Worm (Caenorhabditis elegans) whole organism, mixed stage, embryonic: ENCODE measurements around the gene fog-2.

ENCODE experiments used
- M03D4.4 ChIP-seq: sonication (generic microtip); optimal IDR thresholded peaks from 2 replicates; lab custom pipeline; 2017; ENCODE audit warnings: mild to moderate bottlenecking, missing genetic modification characterization, missing compliant biosample characterization
- bed-3 ChIP-seq: fragments of 200-800 bp; sonication (Bioruptor generic); optimal IDR thresholded peaks from 3 replicates; lab custom pipeline; 2018; ENCODE audit warnings: mild to moderate bottlenecking, missing genetic modification characterization, moderate library complexity, missing compliant biosample characterization
- blmp-1 ChIP-seq: fragments of 150-350 bp; optimal IDR thresholded peaks from 2 replicates; lab custom pipeline; 2014; ENCODE audit warnings: missing biosample characterization, missing genetic modification characterization
- ceh-39 ChIP-seq: fragments of 150-350 bp; optimal IDR thresholded peaks from 2 replicates; lab custom pipeline; 2014; ENCODE audit warnings: missing biosample characterization, missing genetic modification characterization
- ceh-43 ChIP-seq: fragments of 200-800 bp; sonication (Bioruptor generic); optimal IDR thresholded peaks from 2 replicates; lab custom pipeline; 2018; ENCODE audit warnings: mild to moderate bottlenecking, missing genetic modification characterization, moderate library complexity, missing compliant biosample characterization
- ces-1 ChIP-seq: fragments of 150-350 bp; optimal IDR thresholded peaks from 2 replicates; lab custom pipeline; 2014; ENCODE audit warnings: missing biosample characterization, missing genetic modification reagents, missing genetic modification characterization
- elt-1 ChIP-seq: sonication (generic microtip); optimal IDR thresholded peaks from 2 replicates; lab custom pipeline; 2017; ENCODE audit warnings: missing genetic modification characterization, mild to moderate bottlenecking, missing compliant biosample characterization, antibody characterized with exemption, moderate library complexity, borderline replicate concordance; ENCODE audit not compliant: insufficient read depth
- ham-2 ChIP-seq: fragments of 200-800 bp; sonication (Bioruptor generic); optimal IDR thresholded peaks from 2 replicates; lab custom pipeline; 2018; ENCODE audit warnings: mild to moderate bottlenecking, missing genetic modification characterization, missing compliant biosample characterization
- lin-13 ChIP-seq: fragments of 150-350 bp; optimal IDR thresholded peaks from 2 replicates; lab custom pipeline; 2014; ENCODE audit warnings: missing biosample characterization, missing genetic modification characterization
- mab-5 ChIP-seq: fragments of 150-350 bp; optimal IDR thresholded peaks from 2 replicates; lab custom pipeline; 2014; ENCODE audit warnings: missing biosample characterization, missing genetic modification characterization
- mep-1 ChIP-seq: fragments of 150-350 bp; optimal IDR thresholded peaks from 2 replicates; lab custom pipeline; 2017; ENCODE audit warnings: missing biosample characterization, missing genetic modification reagents, missing genetic modification characterization, inconsistent platforms
- snpc-4 ChIP-seq: fragments of 150-350 bp; optimal IDR thresholded peaks from 2 replicates; lab custom pipeline; 2014; ENCODE audit warnings: missing biosample characterization, missing genetic modification characterization
- sptf-1 ChIP-seq: sonication (generic microtip); optimal IDR thresholded peaks from 2 replicates; lab custom pipeline; 2017; ENCODE audit warnings: mild to moderate bottlenecking, missing genetic modification characterization, moderate library complexity, missing compliant biosample characterization
- ztf-11 ChIP-seq: fragments of 150-350 bp; optimal IDR thresholded peaks from 2 replicates; lab custom pipeline; 2014; ENCODE audit warnings: missing biosample characterization, missing genetic modification characterization

DNA sequence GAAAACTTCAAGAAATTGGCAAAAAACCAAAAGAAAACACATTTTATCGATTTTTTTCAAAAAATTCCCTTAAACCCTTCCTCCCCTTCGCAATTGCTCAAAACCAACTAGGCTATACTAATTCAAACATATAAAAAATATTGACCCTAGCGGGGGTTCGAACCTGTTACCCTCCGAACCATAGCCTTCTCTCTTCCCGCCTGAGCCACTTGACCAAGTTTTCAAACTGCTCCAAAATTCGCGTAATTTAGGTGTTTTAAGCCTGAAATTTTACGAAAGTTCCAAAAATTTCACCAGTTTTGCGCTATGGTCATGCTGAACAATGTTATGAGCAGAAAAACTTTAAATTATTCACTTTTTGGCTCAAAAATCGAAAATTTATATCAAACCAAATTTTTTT lies 35.4 kb downstream of the fog-2 start:
- no peak for TF ChIP-seq ham-2
- no peak for TF ChIP-seq ztf-11 (tag; lab: Kevin White, UChicago)
- TF ChIP-seq ces-1 (GFP tag; lab: Kevin White, UChicago) = no peak
- TF ChIP-seq bed-3 (GFP tag; lab: Kevin White, UChicago) = no peak
- no peak for TF ChIP-seq mab-5 (tag; lab: Kevin White, UChicago)
- no peak for TF ChIP-seq mep-1
- TF ChIP-seq snpc-4 = no peak
- peak; percentile 30 for TF ChIP-seq M03D4.4
- no peak for TF ChIP-seq sptf-1 (tag; lab: Kevin White, UChicago)
- TF ChIP-seq lin-13 (tag; lab: Kevin White, UChicago) = no peak
- no peak for TF ChIP-seq blmp-1 (tag; lab: Kevin White, UChicago)
- TF ChIP-seq elt-1 (tag; lab: Kevin White, UChicago) = no peak
- TF ChIP-seq ceh-43 (GFP tag; lab: Kevin White, UChicago) = no peak
- no peak for TF ChIP-seq ceh-39 (tag; lab: Kevin White, UChicago)
